Fruit fly (Drosophila melanogaster): ENCODE measurements around the gene CG33159.
A peak's percentile ranks its signal among the peaks of the same experiment; 100 is the strongest.

CG33159 gene

dm6 chr3L:3178530-3179096 is 25.6 kb downstream of the CG33159 start, which contains the start of the genes MnM and Girdin (continued):
- TF ChIP-seq CG10654 (GFP tag; optimal IDR thresholded peaks at IDR 0.05) (peak; percentile 43), maf-S (GFP tag; optimal IDR thresholded peaks at IDR 0.05) (peak; percentile 75), lola (GFP tag; optimal IDR thresholded peaks at IDR 0.05) (peak in 1 of 3 experiments; percentile 58), row (GFP tag; IDR thresholded peaks at IDR 0.05) (peak; percentile 92), Elba2 (GFP tag; optimal IDR thresholded peaks at IDR 0.05) (no peak), CG12071 (GFP tag; optimal IDR thresholded peaks at IDR 0.05) (no peak), az2 (GFP tag; optimal IDR thresholded peaks at IDR 0.05) (peak; percentile 56), CG6765 (GFP tag; optimal IDR thresholded peaks at IDR 0.05) (no peak), Deaf1 (tag; optimal IDR thresholded peaks at IDR 0.05) (no peak), Gsc (GFP tag; IDR thresholded peaks at IDR 0.05) (no peak), CG18262 (tag; optimal IDR thresholded peaks at IDR 0.05) (no peak), bbx (GFP tag; IDR thresholded peaks at IDR 0.05; ENCODE audit: partially characterized antibody) (peak; percentile 63), Pdp1 (GFP tag; optimal IDR thresholded peaks at IDR 0.05) (peak; percentile 67 to 69), pros (GFP tag; optimal IDR thresholded peaks at IDR 0.05) (no peak), cwo (GFP tag; optimal IDR thresholded peaks at IDR 0.05) (no peak), Doc2 (GFP tag; IDR thresholded peaks at IDR 0.05) (no peak), vnd (GFP tag; IDR thresholded peaks at IDR 0.05; ENCODE audit: partially characterized antibody) (peak; percentile 86), CG7745 (tag; optimal IDR thresholded peaks at IDR 0.05) (no peak), CG8089 (GFP tag; optimal IDR thresholded peaks at IDR 0.05) (peak; percentile 64), CG2712 (tag; optimal IDR thresholded peaks at IDR 0.05) (peak; percentile 55), Sry-β (GFP tag; optimal IDR thresholded peaks at IDR 0.05) (peak; percentile 92), h (optimal IDR thresholded peaks at IDR 0.05) (no peak), repo (GFP tag; optimal IDR thresholded peaks at IDR 0.05) (peak; percentile 54), CG10431 (GFP tag; optimal IDR thresholded peaks at IDR 0.05) (no peak), CG2120 (GFP tag; optimal IDR thresholded peaks at IDR 0.05) (peak; percentile 91), ase (GFP tag; IDR thresholded peaks at IDR 0.05) (no peak), Atf3 (GFP tag; optimal IDR thresholded peaks at IDR 0.05) (peak; percentile 54), CG6791 (GFP tag; IDR thresholded peaks at IDR 0.05; ENCODE audit: partially characterized antibody) (peak; percentile 69; the same call in 1 of the 3 replicates), Tbp (GFP tag; optimal IDR thresholded peaks at IDR 0.05) (peak; percentile 39), CG10462 (GFP tag; optimal IDR thresholded peaks at IDR 0.05) (peak; percentile 55), CG14710 (tag; optimal IDR thresholded peaks at IDR 0.05) (peak; percentile 75), peb (GFP tag; IDR thresholded peaks at IDR 0.05) (0 out of 2 replicates have a peak, but pooled peaks have one; percentile 30), CG8944 (GFP tag; optimal IDR thresholded peaks at IDR 0.05) (peak; percentile 66), CG30020 (tag; optimal IDR thresholded peaks at IDR 0.05) (peak; percentile 73), CG14014 (GFP tag; IDR thresholded peaks at IDR 0.05) (peak; percentile 37; the same call in 1 of the 2 replicates), Ravus (GFP tag; IDR thresholded peaks at IDR 0.05) (no peak), en (GFP tag; optimal IDR thresholded peaks at IDR 0.05) (no peak), CG9817 (tag; optimal IDR thresholded peaks at IDR 0.05) (peak; percentile 67), CG12942 (GFP tag; optimal IDR thresholded peaks at IDR 0.05) (peak; percentile 53), sna (GFP tag; IDR thresholded peaks at IDR 0.05; ENCODE audit: partially characterized antibody) (peak; percentile 88), mam (GFP tag; optimal IDR thresholded peaks at IDR 0.05) (peak; percentile 74), fru (optimal IDR thresholded peaks at IDR 0.05) (no peak), usp (GFP tag; optimal IDR thresholded peaks at IDR 0.05) (no peak), Hsf (GFP tag; optimal IDR thresholded peaks at IDR 0.05) (peak; percentile 77), bab2 (GFP tag; optimal IDR thresholded peaks at IDR 0.05) (peak; percentile 73), tio (GFP tag; optimal IDR thresholded peaks at IDR 0.05) (no peak), Nf-YB (GFP tag; optimal IDR thresholded peaks at IDR 0.05) (no peak), sob (GFP tag; IDR thresholded peaks at IDR 0.05) (peak; percentile 62), Jarid2 (GFP tag; optimal IDR thresholded peaks at IDR 0.05) (no peak), vvl (GFP tag; IDR thresholded peaks at IDR 0.05) (peak; percentile 41; the same call in 1 of the 2 replicates), Bdp1 (GFP tag; optimal IDR thresholded peaks at IDR 0.05) (peak; percentile 54)
